Fruit fly (Drosophila melanogaster): Measurements from ENCODE around the gene betaTub85D.

Gene betaTub85D

dm6 chr3R:9401127-9401603, 8.9 kb downstream of the betaTub85D start, which contains the start of the genes RpL34b and CG8132 (continued):
- TF ChIP-seq CG13287 (GFP tag; IDR thresholded peaks at IDR 0.05; ENCODE audit: partially characterized antibody) (peak; percentile 46), HmgD (GFP tag; optimal IDR thresholded peaks at IDR 0.05) (peak; percentile 93), Nf-YC (tag; optimal IDR thresholded peaks at IDR 0.05) (peak; percentile 91), CG17385 (GFP tag; optimal IDR thresholded peaks at IDR 0.05) (peak; percentile 91), gfzf (GFP tag; optimal IDR thresholded peaks at IDR 0.05) (peak; percentile 45), tin (GFP tag; optimal IDR thresholded peaks at IDR 0.05) (peak; percentile 95), Sry-δ (GFP tag; optimal IDR thresholded peaks at IDR 0.05) (peak; percentile 78), lmd (GFP tag; IDR thresholded peaks at IDR 0.05) (peak; percentile 95), CG6254 (GFP tag; optimal IDR thresholded peaks at IDR 0.05) (peak; percentile 79), tup (GFP tag; optimal IDR thresholded peaks at IDR 0.05) (peak; percentile 92), CG14710 (tag; optimal IDR thresholded peaks at IDR 0.05) (peak; percentile 95), Meics (GFP tag; optimal IDR thresholded peaks at IDR 0.05) (peak; percentile 96), CG8478 (optimal IDR thresholded peaks at IDR 0.05) (no peak), CG9797 (GFP tag; optimal IDR thresholded peaks at IDR 0.05) (peak; percentile 59), ERR (GFP tag; optimal IDR thresholded peaks at IDR 0.05) (peak; percentile 91), CG32772 (GFP tag; IDR thresholded peaks at IDR 0.05) (peak; percentile 96), gcm2 (GFP tag; optimal IDR thresholded peaks at IDR 0.05) (peak; percentile 92), unc-4 (GFP tag; IDR thresholded peaks at IDR 0.05; ENCODE audit: partially characterized antibody) (peak; percentile 30; the same call in 1 of the 2 replicates), CG14014 (GFP tag; IDR thresholded peaks at IDR 0.05) (peak; percentile 94), Ssrp (tag; optimal IDR thresholded peaks at IDR 0.05) (peak; percentile 93), CG11723 (GFP tag; optimal IDR thresholded peaks at IDR 0.05) (peak; percentile 91), Vsx1 (GFP tag; optimal IDR thresholded peaks at IDR 0.05) (peak; percentile 91), CG9817 (tag; optimal IDR thresholded peaks at IDR 0.05) (peak; percentile 98), Lpt (GFP tag; optimal IDR thresholded peaks at IDR 0.05) (no peak), NFAT (GFP tag; IDR thresholded peaks at IDR 0.05) (peak; percentile 98), CG6765 (GFP tag; optimal IDR thresholded peaks at IDR 0.05) (peak; percentile 94), chif (GFP tag; optimal IDR thresholded peaks at IDR 0.05) (peak; percentile 94 to 97), CG6175 (GFP tag; IDR thresholded peaks at IDR 0.05) (peak; percentile 96), sima (GFP tag; optimal IDR thresholded peaks at IDR 0.05) (peak; percentile 75), CG4707 (GFP tag; optimal IDR thresholded peaks at IDR 0.05) (peak; percentile 85), en (GFP tag; optimal IDR thresholded peaks at IDR 0.05) (peak; percentile 86), Trl (optimal IDR thresholded peaks at IDR 0.05) (peak in 1 of 2 experiments; percentile 40), Trl (GFP tag; optimal IDR thresholded peaks at IDR 0.05) (peak; percentile 98), da (GFP tag; optimal IDR thresholded peaks at IDR 0.05) (peak; percentile 95), CG11504 (tag; optimal IDR thresholded peaks at IDR 0.05) (peak; percentile 93), btn (GFP tag; optimal IDR thresholded peaks at IDR 0.05) (peak; percentile 55), CG6813 (GFP tag; optimal IDR thresholded peaks at IDR 0.05) (peak; percentile 93), Mes4 (GFP tag; optimal IDR thresholded peaks at IDR 0.05) (peak; percentile 94), Jarid2 (GFP tag; optimal IDR thresholded peaks at IDR 0.05) (peak; percentile 78), Ets65A (GFP tag) (peak; percentile 100), Adf1 (GFP tag; IDR thresholded peaks at IDR 0.05) (peak; percentile 79), gsb-n (tag; optimal IDR thresholded peaks at IDR 0.05) (peak; percentile 94), wek (GFP tag; optimal IDR thresholded peaks at IDR 0.05) (peak; percentile 79), yki (optimal IDR thresholded peaks at IDR 0.05) (no peak), CG18476 (GFP tag; optimal IDR thresholded peaks at IDR 0.05) (peak; percentile 90), CG15479 (GFP tag; optimal IDR thresholded peaks at IDR 0.05) (peak; percentile 55), CG4404 (GFP tag; IDR thresholded peaks at IDR 0.05) (peak; percentile 95), Ravus (GFP tag; IDR thresholded peaks at IDR 0.05) (peak; percentile 79), Pdp1 (GFP tag; optimal IDR thresholded peaks at IDR 0.05) (peak; percentile 94 to 97), dpn (GFP tag; optimal IDR thresholded peaks at IDR 0.05) (peak; percentile 95 to 98), Xrp1 (GFP tag; IDR thresholded peaks at IDR 0.05) (peak; percentile 96)

Measured in whole organism, embryonic.